Fruit fly (Drosophila melanogaster): ENCODE measurements around the gene CG42526.
A peak's percentile ranks its signal among the peaks of the same experiment; 100 is the strongest.

- TF ChIP-seq CG8478 (optimal IDR thresholded peaks at IDR 0.05) (no peak), CTCF (optimal IDR thresholded peaks at IDR 0.05) (peak; percentile 11 to 47)
These were observed 41.6 kb upstream of the CG42526 start, which contains the start of the genes Uch-L5 and Jarid2 for dm6 chr3L:9476829-9477228.
